Worm (Caenorhabditis elegans) whole organism, L4/young adult: ENCODE results near the gene cyp-33E3.

Experiments
- W03F9.2 ChIP-seq: fragments of 150-350 bp; optimal IDR thresholded peaks from 2 replicates; lab custom pipeline; 2014; ENCODE audit warnings: missing biosample characterization, missing genetic modification characterization
- dao-5 ChIP-seq: sonication (generic microtip); optimal IDR thresholded peaks from 2 replicates; lab custom pipeline; 2016; ENCODE audit warnings: missing genotype, missing genetic modification characterization, moderate library complexity, missing compliant biosample characterization
- him-1 ChIP-seq: sonication (generic microtip); optimal IDR thresholded peaks from 2 replicates; lab custom pipeline; 2016; ENCODE audit warnings: missing genotype, missing genetic modification reagents, missing genetic modification characterization, missing compliant biosample characterization

Gene cyp-33E3

DNA sequence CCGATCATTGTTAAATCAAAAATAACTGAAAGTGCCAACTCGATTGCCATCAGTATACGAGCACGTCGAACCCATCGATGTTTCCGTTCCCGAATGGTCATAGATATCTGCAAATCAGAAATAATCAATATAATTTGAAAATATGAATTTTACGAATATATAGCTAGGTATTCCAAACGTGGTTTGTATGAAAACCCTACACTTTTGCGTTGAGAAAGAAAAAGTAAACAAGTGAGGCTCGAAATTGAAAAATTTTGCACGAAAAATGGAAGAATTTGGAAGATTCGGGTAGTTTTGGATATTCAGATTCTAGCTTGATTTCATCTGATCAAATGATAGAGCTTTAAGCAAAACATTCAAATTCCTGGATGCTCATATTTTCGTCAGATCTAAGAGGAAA lies 24.0 kb downstream of the cyp-33E3 start, which contains the start of gene F42A9.9:
Gene F42A9.9 (minus strand): TSS at position 101 of the 400 bp plus-strand sequence.
- TF ChIP-seq dao-5 (no peak), W03F9.2 (tag; lab: Kevin White, UChicago) (no peak), him-1 (tag; lab: Kevin White, UChicago) (no peak)

- TF ChIP-seq him-1 (tag; lab: Kevin White, UChicago) (no peak), dao-5 (no peak), W03F9.2 (tag; lab: Kevin White, UChicago) (no peak)
Measured at ce11 chrIV:8644432-8644831, 29.6 kb downstream of the cyp-33E3 start, which contains the start of gene C49C8.3. TSS of gene C49C8.3 (plus strand) at chrIV:8644732.

DNA sequence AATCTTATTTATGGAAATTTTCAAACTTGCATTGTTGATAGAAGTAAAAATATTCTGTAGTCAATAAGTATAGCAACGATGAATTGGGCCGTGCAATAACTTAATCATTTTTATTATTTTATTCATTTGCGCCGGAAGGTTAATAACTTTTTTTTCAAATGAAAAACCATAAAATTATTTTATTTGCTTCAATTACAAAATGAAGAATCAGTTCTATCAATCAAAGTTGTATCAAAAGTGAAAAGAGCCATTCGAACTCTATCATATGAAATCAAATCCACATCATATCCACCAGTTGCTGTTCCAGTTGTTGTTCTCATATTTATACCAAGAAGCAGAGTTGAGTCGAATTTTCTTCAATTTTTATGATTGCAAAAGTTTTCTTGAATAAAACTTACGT lies 33.7 kb downstream of the cyp-33E3 start, which contains the start of gene cyp-33E1:
Gene cyp-33E1 (minus strand): TSS at position 101 of the 400 bp plus-strand sequence.
- TF ChIP-seq him-1 (tag; lab: Kevin White, UChicago) (no peak), dao-5 (no peak), W03F9.2 (tag; lab: Kevin White, UChicago) (no peak)

ce11 chrIV:8650696-8651095 lies 35.9 kb downstream of the cyp-33E3 start, which contains the start of gene C49C8.2:
TSS of gene C49C8.2 (plus strand) at chrIV:8651088.
- TF ChIP-seq W03F9.2 (tag; lab: Kevin White, UChicago) (no peak), dao-5 (no peak), him-1 (tag; lab: Kevin White, UChicago) (no peak)

- TF ChIP-seq dao-5 = no peak
- TF ChIP-seq him-1 (tag; lab: Kevin White, UChicago) = no peak
Measured at ce11 chrIV:8651835-8652234, 37.0 kb downstream of the cyp-33E3 start, which contains the start of gene C49C8.8. TSS of gene C49C8.8 (plus strand) at chrIV:8652135.

ce11 chrIV:8653592-8653991 lies 38.8 kb downstream of the cyp-33E3 start, which contains the start of gene C49C8.5:
TSS of gene C49C8.5 (minus strand) at chrIV:8653664.
- no peak for TF ChIP-seq W03F9.2 (tag; lab: Kevin White, UChicago)
- TF ChIP-seq him-1 (tag; lab: Kevin White, UChicago) = no peak
- no peak for TF ChIP-seq dao-5

- no peak for TF ChIP-seq dao-5
- TF ChIP-seq him-1 (tag; lab: Kevin White, UChicago) = no peak
- TF ChIP-seq W03F9.2 (tag; lab: Kevin White, UChicago) = no peak
Measured at ce11 chrIV:8654115-8654628, 39.4 kb downstream of the cyp-33E3 start, which contains the start of gene C49C8.1. TSS of gene C49C8.1 (plus strand) at chrIV:8654578.

DNA sequence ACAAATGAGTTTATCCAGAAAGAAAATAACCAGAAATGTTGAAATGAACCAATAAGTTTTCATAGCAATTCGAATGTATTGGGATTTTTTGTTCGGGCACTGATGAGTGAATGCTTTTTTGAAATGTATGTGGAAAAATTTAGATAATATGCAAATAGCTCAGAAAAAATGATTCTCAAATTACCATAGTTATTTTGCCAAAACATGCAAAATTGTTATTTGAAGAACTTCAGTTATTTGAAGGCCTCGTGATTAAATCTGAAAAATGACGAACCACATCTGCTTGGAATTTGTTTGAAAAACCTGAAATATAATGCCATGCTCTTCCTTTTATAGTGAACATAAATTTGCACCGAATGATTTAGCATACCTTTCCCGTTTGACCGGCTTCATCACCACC lies 43.3 kb downstream of the cyp-33E3 start, which contains the start of gene C49C8.6:
Gene C49C8.6 (minus strand): TSS at position 101 of the 400 bp plus-strand sequence.
- no peak for TF ChIP-seq him-1 (tag; lab: Kevin White, UChicago)
- TF ChIP-seq dao-5 = no peak
- no peak for TF ChIP-seq W03F9.2 (tag; lab: Kevin White, UChicago)
